Fruit fly (Drosophila melanogaster) S2 (cell line): ENCODE data around the gene CG34125.
A peak's percentile ranks its signal among the peaks of the same experiment; 100 is the strongest.

ENCODE experiments used
- CG8478 ChIP-seq: fragments of >200 bp; optimal IDR thresholded peaks from 2 replicates; lab custom pipeline; 2018
- CTCF ChIP-seq, 2 experiments: fragments of >200 bp; optimal IDR thresholded peaks; 2 replicates each; lab custom pipeline; 2018

CG34125 gene

dm6 chr2L:5009306-5010030, 44.0 kb downstream of the CG34125 start, which contains the start of gene Rtnl1:
Rtnl1 (minus strand) TSS chr2L:5009720.
- TF ChIP-seq CTCF (optimal IDR thresholded peaks at IDR 0.05; lab: Kevin White, UChicago) (peak; percentile 53 to 60), CG8478 (no peak)

dm6 chr2L:5010784-5011260, 45.3 kb downstream of the CG34125 start, which contains the start of the genes CG31917, Tfb5 and SelT:
CG31917 (minus strand) TSS chr2L:5010834.
Tfb5 (minus strand) TSS chr2L:5010834.
SelT (plus strand) TSS chr2L:5010922.
- TF ChIP-seq CTCF (optimal IDR thresholded peaks at IDR 0.05; lab: Kevin White, UChicago): peak in 1 of 2 experiments; percentile 10
- no peak for TF ChIP-seq CG8478
